Worm (Caenorhabditis elegans): Measurements from ENCODE around the gene T08D2.5.
A peak's percentile ranks its signal among the peaks of the same experiment; 100 is the strongest.
"Not testable (repeated sequence)": the region's sequence is repeated elsewhere in the genome, so short reads cannot be mapped to it uniquely, and the experiment has no call there.

Gene T08D2.5

DNA sequence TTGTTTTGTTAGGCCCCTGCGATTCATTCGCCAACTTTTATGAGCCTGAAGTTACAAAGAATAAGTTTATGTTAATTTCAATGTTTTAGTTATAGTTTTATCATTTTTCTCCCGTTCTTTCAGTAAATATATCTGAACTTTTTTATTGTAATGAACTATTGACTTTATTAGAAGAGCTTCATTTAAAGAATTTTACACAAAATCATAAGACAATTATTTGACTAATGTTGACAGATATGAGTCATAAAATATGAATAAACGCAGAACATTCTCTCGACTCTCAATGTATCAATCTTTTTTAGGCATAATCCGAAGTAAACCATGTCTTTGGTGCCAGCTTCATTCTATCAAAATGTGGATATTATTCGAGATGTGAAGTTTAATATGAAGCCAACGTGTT is at the start of gene T08D2.5, which contains the start of gene T08D2.4:
TSS of gene T08D2.5 (plus strand) at position 301 of the 400 bp plus-strand sequence.
TSS of gene T08D2.4 (plus strand) at position 322 of the 400 bp plus-strand sequence.
- TF ChIP-seq med-1 (GFP tag; optimal IDR thresholded peaks at IDR 0.05; ENCODE audit: insufficient read depth) (no peak), cog-1 (tag; optimal IDR thresholded peaks at IDR 0.05) (no peak), flt-1 (GFP tag; IDR thresholded peaks at IDR 0.05) (no peak), klf-2 (GFP tag; conservative IDR thresholded peaks at IDR 0.05) (no peak), ztf-29 (GFP tag; IDR thresholded peaks at IDR 0.05) (no peak), ref-1 (GFP tag; conservative IDR thresholded peaks at IDR 0.05) (no peak), ztf-23 (GFP tag; IDR thresholded peaks at IDR 0.05) (no peak), T22C8.4 (GFP tag; IDR thresholded peaks at IDR 0.05) (no peak), tab-1 (GFP tag; IDR thresholded peaks at IDR 0.05) (no peak)

- TF ChIP-seq klf-2 (GFP tag; conservative IDR thresholded peaks at IDR 0.05), result no peak
- TF ChIP-seq T22C8.4 (GFP tag; IDR thresholded peaks at IDR 0.05), result no peak
- no peak for TF ChIP-seq ztf-29 (GFP tag; IDR thresholded peaks at IDR 0.05)
- TF ChIP-seq med-1 (GFP tag; optimal IDR thresholded peaks at IDR 0.05; ENCODE audit: insufficient read depth), result no peak
- no peak for TF ChIP-seq flt-1 (GFP tag; IDR thresholded peaks at IDR 0.05)
- no peak for TF ChIP-seq ref-1 (GFP tag; conservative IDR thresholded peaks at IDR 0.05)
- no peak for TF ChIP-seq ztf-23 (GFP tag; IDR thresholded peaks at IDR 0.05)
- TF ChIP-seq tab-1 (GFP tag; IDR thresholded peaks at IDR 0.05), result no peak
- no peak for TF ChIP-seq cog-1 (tag; optimal IDR thresholded peaks at IDR 0.05)
These were observed 36.0 kb upstream of the T08D2.5 start, which contains the start of gene Y73B3A.8 for ce11 chrX:141149-141548. Gene Y73B3A.8, minus strand, starts transcription at chrX:141249.

ce11 chrX:146832-147231 is 30.3 kb upstream of the T08D2.5 start:
- TF ChIP-seq T22C8.4 (GFP tag; IDR thresholded peaks at IDR 0.05), result no peak
- TF ChIP-seq cog-1 (tag; optimal IDR thresholded peaks at IDR 0.05), result no peak
- no peak for TF ChIP-seq med-1 (GFP tag; optimal IDR thresholded peaks at IDR 0.05; ENCODE audit: insufficient read depth)
- TF ChIP-seq ref-1 (GFP tag; conservative IDR thresholded peaks at IDR 0.05), result no peak
- TF ChIP-seq flt-1 (GFP tag; IDR thresholded peaks at IDR 0.05), result no peak
- TF ChIP-seq klf-2 (GFP tag; conservative IDR thresholded peaks at IDR 0.05), result no peak

DNA sequence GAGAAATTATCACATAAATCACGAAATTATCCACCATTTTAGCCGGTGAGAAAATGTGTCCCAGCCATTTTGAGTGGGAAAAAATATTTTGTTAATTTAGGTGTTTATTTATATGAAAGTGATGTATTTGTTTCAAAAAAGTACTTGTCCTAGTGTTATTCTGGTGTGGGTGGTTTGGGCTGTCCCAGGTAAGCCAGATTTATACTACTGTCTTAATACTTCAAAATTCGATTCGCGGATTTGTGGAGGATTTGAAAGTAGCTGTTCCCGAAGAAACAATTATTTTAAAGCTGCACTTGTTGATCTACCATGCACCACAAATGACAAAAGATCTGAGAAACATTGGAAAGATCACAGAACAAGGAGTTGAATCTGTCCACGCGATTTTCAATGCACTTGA is 29.4 kb upstream of the T08D2.5 start, which contains the start of gene Y73B3A.11:
TSS of gene Y73B3A.11 (plus strand) at position 301 of the 400 bp plus-strand sequence.
- no peak for TF ChIP-seq med-1 (GFP tag; optimal IDR thresholded peaks at IDR 0.05; ENCODE audit: insufficient read depth)
- TF ChIP-seq tab-1 (GFP tag; IDR thresholded peaks at IDR 0.05), result no peak
- TF ChIP-seq ztf-23 (GFP tag; IDR thresholded peaks at IDR 0.05), result no peak
- TF ChIP-seq T22C8.4 (GFP tag; IDR thresholded peaks at IDR 0.05), result no peak
- no peak for TF ChIP-seq klf-2 (GFP tag; conservative IDR thresholded peaks at IDR 0.05)
- no peak for TF ChIP-seq ref-1 (GFP tag; conservative IDR thresholded peaks at IDR 0.05)
- TF ChIP-seq cog-1 (tag; optimal IDR thresholded peaks at IDR 0.05), result no peak
- TF ChIP-seq ztf-29 (GFP tag; IDR thresholded peaks at IDR 0.05), result no peak
- no peak for TF ChIP-seq flt-1 (GFP tag; IDR thresholded peaks at IDR 0.05)

ce11 chrX:163034-163433 is 14.1 kb upstream of the T08D2.5 start, which contains the start of gene tmed-12:
Gene tmed-12, minus strand, starts transcription at chrX:163134.
- not testable (repeated sequence) for TF ChIP-seq ztf-29 (GFP tag; IDR thresholded peaks at IDR 0.05); ztf-23 (GFP tag; IDR thresholded peaks at IDR 0.05); ref-1 (GFP tag; conservative IDR thresholded peaks at IDR 0.05)

DNA sequence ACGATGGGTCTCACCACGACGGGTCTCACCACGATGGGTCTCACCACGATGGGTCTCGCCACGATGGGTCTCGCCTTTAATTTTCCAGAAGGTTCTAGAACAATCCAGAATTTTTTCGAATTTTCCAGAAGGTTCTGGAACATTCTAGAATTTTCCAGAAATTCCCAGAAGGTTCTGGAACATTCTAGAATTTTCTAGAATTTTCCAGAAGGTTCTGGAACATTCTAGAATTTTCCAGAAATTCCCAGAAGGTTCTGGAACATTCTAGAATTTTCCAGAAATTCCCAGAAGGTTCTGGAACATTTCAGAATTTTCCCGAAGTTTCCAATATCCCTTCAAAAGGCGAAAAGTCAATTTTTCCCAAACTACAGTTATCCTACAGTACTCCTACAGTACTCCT is 7.6 kb upstream of the T08D2.5 start:
- peak; percentile 72 for TF ChIP-seq flt-1 (GFP tag; IDR thresholded peaks at IDR 0.05)

ce11 chrX:182119-182741 is 5.1 kb downstream of the T08D2.5 start, which contains the start of the genes T08D2.6 and chkr-1:
Gene T08D2.6, minus strand, starts transcription at chrX:182169.
Gene chkr-1, plus strand, starts transcription at chrX:182691.
- TF ChIP-seq tab-1 (GFP tag; IDR thresholded peaks at IDR 0.05); med-1 (GFP tag; optimal IDR thresholded peaks at IDR 0.05; ENCODE audit: insufficient read depth); ztf-29 (GFP tag; IDR thresholded peaks at IDR 0.05): not testable (repeated sequence)

- TF ChIP-seq T22C8.4 (GFP tag; IDR thresholded peaks at IDR 0.05), result peak; percentile 94
These were observed 6.4 kb downstream of the T08D2.5 start for ce11 chrX:183572-183971.

DNA sequence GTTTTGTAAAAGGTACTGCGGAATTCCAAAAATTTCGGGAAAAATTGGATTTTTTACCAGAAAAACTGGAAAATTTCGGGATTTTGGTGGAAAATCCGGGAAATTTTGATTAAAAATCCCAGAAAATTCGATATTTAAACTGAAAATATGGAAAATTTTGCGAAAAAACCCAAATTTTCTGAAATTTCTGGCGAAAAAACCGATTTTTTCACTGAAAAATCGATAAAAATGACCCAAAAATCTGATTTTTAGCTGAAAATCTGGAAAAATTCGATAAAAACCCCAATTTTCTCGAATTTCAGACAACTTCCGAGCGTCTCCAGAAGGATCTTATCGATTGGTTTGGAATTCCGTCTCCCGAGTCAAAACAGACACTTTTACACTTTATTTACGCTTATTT is 15.4 kb downstream of the T08D2.5 start, which contains the start of gene T08D2.8:
TSS of gene T08D2.8 (plus strand) at position 301 of the 400 bp plus-strand sequence.
- TF ChIP-seq ztf-29 (GFP tag; IDR thresholded peaks at IDR 0.05) (no peak), cog-1 (tag; optimal IDR thresholded peaks at IDR 0.05) (no peak), klf-2 (GFP tag; conservative IDR thresholded peaks at IDR 0.05) (no peak), T22C8.4 (GFP tag; IDR thresholded peaks at IDR 0.05) (no peak), ztf-23 (GFP tag; IDR thresholded peaks at IDR 0.05) (no peak), med-1 (GFP tag; optimal IDR thresholded peaks at IDR 0.05; ENCODE audit: insufficient read depth) (no peak), ref-1 (GFP tag; conservative IDR thresholded peaks at IDR 0.05) (no peak), flt-1 (GFP tag; IDR thresholded peaks at IDR 0.05) (no peak), tab-1 (GFP tag; IDR thresholded peaks at IDR 0.05) (no peak)

DNA sequence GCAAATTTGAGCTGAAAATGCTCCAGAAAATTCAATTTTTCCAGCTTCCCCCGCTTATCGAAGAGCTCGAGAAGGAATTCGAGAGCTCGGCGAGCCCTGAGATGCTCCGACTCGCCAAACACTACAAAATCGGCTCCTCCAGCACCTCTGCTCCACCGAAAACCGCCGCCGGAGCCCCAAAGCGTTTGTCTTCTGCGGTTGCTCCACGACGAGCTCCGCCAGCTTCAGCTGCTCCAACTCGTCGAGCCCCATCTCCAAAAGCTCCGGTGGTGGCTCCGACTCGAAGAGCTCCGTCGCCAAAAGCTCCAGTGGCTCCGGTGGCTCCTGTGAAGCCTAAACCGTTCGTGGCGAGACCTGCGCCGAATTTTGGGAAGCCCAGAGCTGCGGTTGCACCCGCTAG is 19.2 kb downstream of the T08D2.5 start:
- TF ChIP-seq med-1 (GFP tag; optimal IDR thresholded peaks at IDR 0.05; ENCODE audit: insufficient read depth) (no peak), cog-1 (tag; optimal IDR thresholded peaks at IDR 0.05) (no peak), T22C8.4 (GFP tag; IDR thresholded peaks at IDR 0.05) (no peak), ztf-29 (GFP tag; IDR thresholded peaks at IDR 0.05) (no peak), tab-1 (GFP tag; IDR thresholded peaks at IDR 0.05) (no peak), ztf-23 (GFP tag; IDR thresholded peaks at IDR 0.05) (no peak), ref-1 (GFP tag; conservative IDR thresholded peaks at IDR 0.05) (no peak), klf-2 (GFP tag; conservative IDR thresholded peaks at IDR 0.05) (no peak), flt-1 (GFP tag; IDR thresholded peaks at IDR 0.05) (no peak)
